Fruit fly (Drosophila melanogaster): Measurements from ENCODE around the gene CG3603.

The CG3603 gene

dm6 chrX:2987320-2987719 lies 39.5 kb downstream of the CG3603 start:
- TF ChIP-seq Dif (GFP tag; optimal IDR thresholded peaks at IDR 0.05; ENCODE audit: partially characterized antibody) = no peak
- no peak for TF ChIP-seq OdsH (GFP tag; optimal IDR thresholded peaks at IDR 0.05)
- no peak for TF ChIP-seq HLH106 (tag; optimal IDR thresholded peaks at IDR 0.05)
- no peak for TF ChIP-seq h (GFP tag; optimal IDR thresholded peaks at IDR 0.05)
- no peak for TF ChIP-seq br (GFP tag; optimal IDR thresholded peaks at IDR 0.05)
- no peak for TF ChIP-seq Abd-B (GFP tag; optimal IDR thresholded peaks at IDR 0.05)
- no peak for TF ChIP-seq Jra (GFP tag; optimal IDR thresholded peaks at IDR 0.05)
- TF ChIP-seq pan (optimal IDR thresholded peaks at IDR 0.05) = no peak
- no peak for TF ChIP-seq sv (GFP tag; optimal IDR thresholded peaks at IDR 0.05)
- TF ChIP-seq Mio (GFP tag; optimal IDR thresholded peaks at IDR 0.05) = no peak
- no peak for TF ChIP-seq CG32264 (GFP tag; optimal IDR thresholded peaks at IDR 0.05)
- TF ChIP-seq foxo (GFP tag; optimal IDR thresholded peaks at IDR 0.05) = no peak
- TF ChIP-seq sage (GFP tag; optimal IDR thresholded peaks at IDR 0.05) = no peak
- no peak for TF ChIP-seq GATAd (GFP tag; optimal IDR thresholded peaks at IDR 0.05)
- no peak for TF ChIP-seq fru (GFP tag; optimal IDR thresholded peaks at IDR 0.05)
- no peak for TF ChIP-seq Vsx2 (GFP tag; optimal IDR thresholded peaks at IDR 0.05; ENCODE audit: partially characterized antibody)
- no peak for TF ChIP-seq N (GFP tag; optimal IDR thresholded peaks at IDR 0.05)
- no peak for TF ChIP-seq Rel (GFP tag; optimal IDR thresholded peaks at IDR 0.05)
- TF ChIP-seq Rel (tag; optimal IDR thresholded peaks at IDR 0.05) = no peak

dm6 chrX:2989332-2989731 lies 41.5 kb downstream of the CG3603 start:
- TF ChIP-seq Dfd (GFP tag; optimal IDR thresholded peaks at IDR 0.05) (peak; percentile 20), Hnf4 (GFP tag; optimal IDR thresholded peaks at IDR 0.05) (no peak), Rel (GFP tag; optimal IDR thresholded peaks at IDR 0.05) (no peak), Rel (tag; optimal IDR thresholded peaks at IDR 0.05) (no peak)

- no peak for TF ChIP-seq br (GFP tag; optimal IDR thresholded peaks at IDR 0.05)
- no peak for TF ChIP-seq HLH106 (tag; optimal IDR thresholded peaks at IDR 0.05)
- no peak for TF ChIP-seq Myc (optimal IDR thresholded peaks at IDR 0.05)
- TF ChIP-seq Abd-B (GFP tag; optimal IDR thresholded peaks at IDR 0.05) = no peak
- no peak for TF ChIP-seq Dfd (GFP tag; optimal IDR thresholded peaks at IDR 0.05)
- no peak for TF ChIP-seq dsf (GFP tag; optimal IDR thresholded peaks at IDR 0.05; ENCODE audit: borderline replicate concordance)
- no peak for TF ChIP-seq Vsx2 (GFP tag; optimal IDR thresholded peaks at IDR 0.05; ENCODE audit: partially characterized antibody)
Observed at dm6 chrX:2990952-2991351, 43.1 kb downstream of the CG3603 start.

dm6 chrX:2993098-2993773 lies 45.4 kb downstream of the CG3603 start:
- peak; percentile 1 for TF ChIP-seq sv (GFP tag; optimal IDR thresholded peaks at IDR 0.05)
- TF ChIP-seq usp (GFP tag; optimal IDR thresholded peaks at IDR 0.05) = no peak
